Fruit fly (Drosophila melanogaster) whole organism, embryonic: ENCODE data around the gene RhoGAPp190.

Experiments used
- ATbp ChIP-seq: fragments of 200-800 bp; sonication (Bioruptor generic); optimal IDR thresholded peaks from 2 replicates; lab custom pipeline; 2017; ENCODE audit warnings: missing biosample characterization, mild to moderate bottlenecking, missing genetic modification characterization, missing genetic modification reagents
- Abd-B ChIP-seq: fragments of 200-800 bp; sonication (Bioruptor generic); optimal IDR thresholded peaks from 2 replicates; lab custom pipeline; 2018; ENCODE audit warnings: missing biosample characterization, mild to moderate bottlenecking, missing genetic modification characterization, moderate library complexity
- Asciz ChIP-seq: fragments of 200-800 bp; sonication (Bioruptor generic); optimal IDR thresholded peaks from 2 replicates; lab custom pipeline; 2017; ENCODE audit warnings: missing biosample characterization, mild to moderate bottlenecking, missing genetic modification characterization, missing genetic modification reagents
- Awh ChIP-seq: fragments of 200-800 bp; sonication (Bioruptor generic); IDR thresholded peaks from 2 replicates; pipeline ENCODE4, ENCODE4 v1.3.6; 2022; ENCODE audit warnings: missing biosample characterization, missing genetic modification characterization
- CG10267 ChIP-seq: fragments of 200-800 bp; sonication (Bioruptor generic); optimal IDR thresholded peaks from 2 replicates; lab custom pipeline; 2018; ENCODE audit warnings: missing biosample characterization, mild to moderate bottlenecking, missing genetic modification characterization, moderate library complexity
- CG10274 ChIP-seq: fragments of 200-800 bp; sonication (Bioruptor generic); optimal IDR thresholded peaks from 3 replicates; lab custom pipeline; 2017; ENCODE audit warnings: missing biosample characterization, mild to moderate bottlenecking, missing genetic modification characterization
- CG10565 ChIP-seq: fragments of 200-800 bp; sonication (Bioruptor generic); optimal IDR thresholded peaks from 3 replicates; lab custom pipeline; 2016; ENCODE audit warnings: missing biosample characterization, mild to moderate bottlenecking, missing genetic modification characterization
- CG10959 ChIP-seq: fragments of 200-800 bp; sonication (Bioruptor generic); IDR thresholded peaks from 2 replicates; pipeline ENCODE4 v1.3.6; 2022; ENCODE audit warnings: missing biosample characterization, missing genetic modification characterization
- CG11398 ChIP-seq: fragments of 200-800 bp; sonication (Bioruptor generic); optimal IDR thresholded peaks from 2 replicates; lab custom pipeline; 2016; ENCODE audit warnings: missing biosample characterization, missing genetic modification characterization
- CG12236 ChIP-seq: fragments of 200-800 bp; sonication (Bioruptor generic); optimal IDR thresholded peaks from 2 replicates; lab custom pipeline; 2016; ENCODE audit warnings: missing biosample characterization, missing genetic modification characterization
- CG1233 ChIP-seq: fragments of 200-800 bp; sonication (Bioruptor generic); optimal IDR thresholded peaks from 4 replicates; lab custom pipeline; 2018; ENCODE audit warnings: missing biosample characterization, mild to moderate bottlenecking, missing genetic modification characterization
- CG14667 ChIP-seq: fragments of 200-800 bp; sonication (Bioruptor generic); IDR thresholded peaks from 2 replicates; pipeline ENCODE4 v1.3.6; 2022; ENCODE audit warnings: missing biosample characterization, missing genetic modification characterization
- CG14965 ChIP-seq: fragments of 200-800 bp; sonication (Bioruptor generic); optimal IDR thresholded peaks from 2 replicates; lab custom pipeline; 2016; ENCODE audit warnings: missing biosample characterization, missing genetic modification characterization, borderline replicate concordance
- CG1602 ChIP-seq: fragments of 200-800 bp; sonication (Bioruptor generic); optimal IDR thresholded peaks from 3 replicates; lab custom pipeline; 2016; ENCODE audit warnings: missing biosample characterization, missing genetic modification characterization
- CG1647 ChIP-seq: fragments of 200-800 bp; sonication (Bioruptor generic); optimal IDR thresholded peaks from 3 replicates; lab custom pipeline; 2016; ENCODE audit warnings: missing biosample characterization, missing genetic modification characterization
- CG17568 ChIP-seq: fragments of 200-800 bp; sonication (Bioruptor generic); optimal IDR thresholded peaks from 2 replicates; lab custom pipeline; 2018; ENCODE audit warnings: missing biosample characterization, mild to moderate bottlenecking, missing genetic modification characterization, moderate library complexity
- CG34224 ChIP-seq: fragments of 200-800 bp; sonication (Bioruptor generic); IDR thresholded peaks from 3 replicates; pipeline ENCODE4 v1.3.6; 2022; ENCODE audit warnings: missing biosample characterization, missing genetic modification characterization; ENCODE audit not compliant: partially characterized antibody
- CG4360 ChIP-seq: fragments of 200-800 bp; sonication (Bioruptor generic); IDR thresholded peaks from 2 replicates; pipeline ENCODE4 v1.3.6; 2022; ENCODE audit warnings: missing biosample characterization, missing genetic modification characterization
- CG6654 ChIP-seq: fragments of 200-800 bp; sonication (Bioruptor generic); optimal IDR thresholded peaks from 2 replicates; lab custom pipeline; 2017; ENCODE audit warnings: missing biosample characterization, mild to moderate bottlenecking, missing genetic modification characterization
- CG6765 ChIP-seq: fragments of 200-800 bp; sonication (Bioruptor generic); optimal IDR thresholded peaks from 3 replicates; lab custom pipeline; 2017; ENCODE audit warnings: missing biosample characterization, mild to moderate bottlenecking, missing genetic modification characterization
- CG8944 ChIP-seq: fragments of 200-800 bp; sonication (Bioruptor generic); optimal IDR thresholded peaks from 3 replicates; lab custom pipeline; 2016; ENCODE audit warnings: missing biosample characterization, missing genetic modification characterization
- CG9797 ChIP-seq: fragments of 200-800 bp; sonication (Bioruptor generic); optimal IDR thresholded peaks from 3 replicates; lab custom pipeline; 2018; ENCODE audit warnings: missing biosample characterization, mild to moderate bottlenecking, missing genetic modification characterization
- Dad ChIP-seq: fragments of 200-800 bp; sonication (Bioruptor generic); optimal IDR thresholded peaks from 3 replicates; lab custom pipeline; 2016; ENCODE audit warnings: missing biosample characterization, missing genetic modification characterization
- Hr3 ChIP-seq: fragments of 200-800 bp; sonication (Bioruptor generic); optimal IDR thresholded peaks from 3 replicates; lab custom pipeline; 2016; ENCODE audit warnings: missing biosample characterization, missing genetic modification characterization
- Myb ChIP-seq: fragments of 200-800 bp; sonication (Bioruptor generic); optimal IDR thresholded peaks from 2 replicates; lab custom pipeline; 2016; ENCODE audit warnings: missing biosample characterization, missing genetic modification characterization
- Oaz ChIP-seq: fragments of 200-800 bp; sonication (Bioruptor generic); IDR thresholded peaks from 2 replicates; pipeline ENCODE4 v1.3.6; 2022; ENCODE audit warnings: missing biosample characterization, missing genetic modification characterization
- Stat92E ChIP-seq, 3 experiments: fragments of >200 bp in 2 of 3; fragments of 200-800 bp in 1 of 3; sonication (Bioruptor generic) in 1 of 3; optimal IDR thresholded peaks; 2 replicates each; lab custom pipeline; 2017 to 2019; ENCODE audit warnings: missing biosample characterization in 3 of 3, missing genetic modification characterization in 3 of 3, mild to moderate bottlenecking in 1 of 3, moderate library complexity in 1 of 3
- cad ChIP-seq: fragments of >200 bp; optimal IDR thresholded peaks from 2 replicates; lab custom pipeline; 2017; ENCODE audit warnings: missing biosample characterization, missing genetic modification characterization
- cwo ChIP-seq: fragments of 200-800 bp; sonication (Bioruptor generic); optimal IDR thresholded peaks from 3 replicates; lab custom pipeline; 2017; ENCODE audit warnings: missing biosample characterization, missing genetic modification characterization, mild to moderate bottlenecking, moderate library complexity, missing genetic modification reagents
- fd102C ChIP-seq: fragments of 200-800 bp; sonication (Bioruptor generic); optimal IDR thresholded peaks from 2 replicates; lab custom pipeline; 2018; ENCODE audit warnings: missing biosample characterization, mild to moderate bottlenecking, missing genetic modification characterization, moderate library complexity
- gcm2 ChIP-seq: fragments of 200-800 bp; sonication (Bioruptor generic); optimal IDR thresholded peaks from 2 replicates; lab custom pipeline; 2016; ENCODE audit warnings: missing biosample characterization, missing genetic modification characterization
- gro ChIP-seq: fragments of 200-800 bp; sonication (Bioruptor generic); optimal IDR thresholded peaks from 2 replicates; lab custom pipeline; 2016; ENCODE audit warnings: missing biosample characterization, missing genetic modification characterization
- gsb ChIP-seq: fragments of 200-800 bp; sonication (Bioruptor generic); IDR thresholded peaks from 2 replicates; pipeline ENCODE4 v1.3.6; 2022; ENCODE audit warnings: missing biosample characterization, missing genetic modification characterization
- gsb-n ChIP-seq: fragments of 200-800 bp; sonication (Bioruptor generic); optimal IDR thresholded peaks from 3 replicates; lab custom pipeline; 2018; ENCODE audit warnings: missing biosample characterization, mild to moderate bottlenecking, missing genetic modification characterization
- h ChIP-seq: fragments of >200 bp; optimal IDR thresholded peaks from 2 replicates; lab custom pipeline; 2017
- ham ChIP-seq: fragments of 200-800 bp; sonication (Bioruptor generic); IDR thresholded peaks from 2 replicates; pipeline ENCODE4 v1.3.6; 2022; ENCODE audit warnings: missing biosample characterization, missing genetic modification characterization
- hbn ChIP-seq: fragments of 200-800 bp; sonication (Bioruptor generic); IDR thresholded peaks from 2 replicates; pipeline ENCODE4 v1.3.6; 2022; ENCODE audit warnings: missing biosample characterization, missing genetic modification characterization; ENCODE audit not compliant: partially characterized antibody
- luna ChIP-seq: fragments of 200-800 bp; sonication (Bioruptor generic); optimal IDR thresholded peaks from 2 replicates; lab custom pipeline; 2016; ENCODE audit warnings: missing biosample characterization, missing genetic modification characterization
- mld ChIP-seq: fragments of 200-800 bp; sonication (Bioruptor generic); IDR thresholded peaks from 3 replicates; pipeline ENCODE4 v1.3.6; 2022; ENCODE audit warnings: missing biosample characterization, missing genetic modification characterization; ENCODE audit not compliant: partially characterized antibody
- oc ChIP-seq: fragments of 200-800 bp; sonication (Bioruptor generic); optimal IDR thresholded peaks from 2 replicates; lab custom pipeline; 2018; ENCODE audit warnings: missing biosample characterization, mild to moderate bottlenecking, missing genetic modification characterization, moderate library complexity
- org-1 ChIP-seq: fragments of 200-800 bp; sonication (Bioruptor generic); optimal IDR thresholded peaks from 2 replicates; lab custom pipeline; 2017; ENCODE audit warnings: missing biosample characterization, missing genetic modification characterization
- pum ChIP-seq: fragments of 200-800 bp; sonication (Bioruptor generic); optimal IDR thresholded peaks from 2 replicates; lab custom pipeline; 2016; ENCODE audit warnings: missing biosample characterization, missing genetic modification characterization
- repo ChIP-seq: fragments of 200-800 bp; sonication (Bioruptor generic); optimal IDR thresholded peaks from 2 replicates; lab custom pipeline; 2016; ENCODE audit warnings: missing biosample characterization, missing genetic modification characterization
- scrt ChIP-seq: fragments of 200-800 bp; sonication (Bioruptor generic); optimal IDR thresholded peaks from 2 replicates; lab custom pipeline; 2018; ENCODE audit warnings: missing biosample characterization, mild to moderate bottlenecking, missing genetic modification characterization, moderate library complexity
- sima ChIP-seq: fragments of 200-800 bp; sonication (Bioruptor generic); optimal IDR thresholded peaks from 2 replicates; lab custom pipeline; 2016; ENCODE audit warnings: missing biosample characterization, missing genetic modification characterization
- sr ChIP-seq: fragments of 200-800 bp; sonication (Bioruptor generic); IDR thresholded peaks from 3 replicates; pipeline ENCODE4 v1.3.6; 2022; ENCODE audit warnings: missing biosample characterization, missing genetic modification characterization
- sug ChIP-seq: fragments of 200-800 bp; optimal IDR thresholded peaks from 2 replicates; lab custom pipeline; 2019; ENCODE audit warnings: missing biosample characterization, mild to moderate bottlenecking, missing genetic modification characterization, moderate library complexity
- tio ChIP-seq: fragments of 200-800 bp; sonication (Bioruptor generic); optimal IDR thresholded peaks from 2 replicates; lab custom pipeline; 2017; ENCODE audit warnings: missing biosample characterization, missing genetic modification characterization, inconsistent platforms
- unc-4 ChIP-seq: fragments of 200-800 bp; sonication (Bioruptor generic); IDR thresholded peaks from 2 replicates; pipeline ENCODE4 v1.3.6; 2022; ENCODE audit warnings: missing biosample characterization, missing genetic modification characterization; ENCODE audit not compliant: partially characterized antibody
- z ChIP-seq: fragments of 200-800 bp; sonication (Bioruptor generic); IDR thresholded peaks from 3 replicates; pipeline ENCODE4 v1.3.6; 2022; ENCODE audit warnings: missing biosample characterization, missing genetic modification characterization
- zen ChIP-seq: fragments of 200-800 bp; sonication (Bioruptor generic); optimal IDR thresholded peaks from 3 replicates; lab custom pipeline; 2018; ENCODE audit warnings: missing biosample characterization, mild to moderate bottlenecking, missing genetic modification characterization, moderate library complexity

Gene RhoGAPp190

dm6 chrX:17624983-17625401 lies 27.4 kb downstream of the RhoGAPp190 start (continued):
- TF ChIP-seq CG10267: peak; percentile 79
- TF ChIP-seq CG1233: peak; percentile 90
- no peak for TF ChIP-seq CG9797 (GFP tag; lab: Kevin White, UChicago)
- TF ChIP-seq tio (GFP tag; lab: Kevin White, UChicago): peak; percentile 77
- peak; percentile 65 for TF ChIP-seq CG12236 (GFP tag; lab: Kevin White, UChicago)
- TF ChIP-seq luna (GFP tag; lab: Kevin White, UChicago): peak; percentile 53
- TF ChIP-seq org-1 (GFP tag; lab: Kevin White, UChicago): peak; percentile 91
- TF ChIP-seq repo: peak; percentile 70
- peak; percentile 81 for TF ChIP-seq gro (GFP tag; lab: Kevin White, UChicago)
- no peak for TF ChIP-seq Stat92E (GFP tag; optimal IDR thresholded peaks at IDR 0.05; lab: Kevin White, UChicago)
- no peak for TF ChIP-seq h
- TF ChIP-seq CG6654 (GFP tag; lab: Kevin White, UChicago): peak; percentile 70
- TF ChIP-seq cwo (GFP tag; lab: Kevin White, UChicago): peak; percentile 83
- peak; percentile 79 for TF ChIP-seq pum (GFP tag; lab: Kevin White, UChicago)
- no peak for TF ChIP-seq ham
- TF ChIP-seq unc-4 (GFP tag; lab: Robert Waterston, UW): no peak
- TF ChIP-seq sug: peak; percentile 85
- TF ChIP-seq gsb (GFP tag; lab: Robert Waterston, UW): peak; percentile 71
- TF ChIP-seq cad (GFP tag; lab: Kevin White, UChicago): no peak
- peak; percentile 64 for TF ChIP-seq Myb
- no peak for TF ChIP-seq CG34224 (GFP tag; lab: Robert Waterston, UW)
- peak; percentile 77 for TF ChIP-seq Oaz (GFP tag; lab: Robert Waterston, UW)
- TF ChIP-seq Abd-B: peak; percentile 62
- TF ChIP-seq oc: peak; percentile 85
- peak; percentile 81 for TF ChIP-seq Asciz (GFP tag; lab: Kevin White, UChicago)
- peak; percentile 62; the same call in 1 of the 2 replicates for TF ChIP-seq Awh (GFP tag; lab: Robert Waterston, UW)
- TF ChIP-seq CG11398 (GFP tag; lab: Kevin White, UChicago): peak; percentile 40
- peak; percentile 59; the same call in 1 of the 2 replicates for TF ChIP-seq CG14667 (GFP tag; lab: Robert Waterston, UW)
- TF ChIP-seq CG10959 (GFP tag; lab: Robert Waterston, UW): no peak
- TF ChIP-seq CG1602 (GFP tag; lab: Kevin White, UChicago): peak; percentile 60
- TF ChIP-seq CG10274 (GFP tag; lab: Kevin White, UChicago): peak; percentile 79
- peak; percentile 89 for TF ChIP-seq CG6765
- peak; percentile 95 for TF ChIP-seq sr (GFP tag; lab: Robert Waterston, UW)
- peak; percentile 79 for TF ChIP-seq ATbp
- TF ChIP-seq fd102C (GFP tag; lab: Kevin White, UChicago): no peak
- TF ChIP-seq Hr3 (GFP tag; lab: Kevin White, UChicago): peak; percentile 66
- no peak for TF ChIP-seq mld (GFP tag; lab: Robert Waterston, UW)
- TF ChIP-seq gsb-n: peak; percentile 60
- peak; percentile 75 for TF ChIP-seq scrt (GFP tag; lab: Kevin White, UChicago)
- TF ChIP-seq sima (GFP tag; lab: Kevin White, UChicago): peak; percentile 30
- TF ChIP-seq Dad (GFP tag; lab: Kevin White, UChicago): peak; percentile 57
- no peak for TF ChIP-seq z (GFP tag; lab: Robert Waterston, UW)
- peak; percentile 74 for TF ChIP-seq CG1647 (GFP tag; lab: Kevin White, UChicago)
- TF ChIP-seq CG8944: peak; percentile 68
- no peak for TF ChIP-seq hbn (GFP tag; lab: Robert Waterston, UW)
- peak; percentile 62 for TF ChIP-seq zen
- TF ChIP-seq CG17568 (GFP tag; lab: Kevin White, UChicago): peak; percentile 86
- peak; percentile 34; the same call in 1 of the 2 replicates for TF ChIP-seq CG4360 (GFP tag; lab: Robert Waterston, UW)
- peak; percentile 2 for TF ChIP-seq CG14965 (GFP tag; lab: Kevin White, UChicago)
- peak; percentile 15 for TF ChIP-seq CG10565 (GFP tag; lab: Kevin White, UChicago)
- TF ChIP-seq gcm2 (GFP tag; lab: Kevin White, UChicago): peak; percentile 31
